Fruit fly (Drosophila melanogaster) whole organism, embryonic: ENCODE measurements around the gene Smvt.
A peak's percentile ranks its signal among the peaks of the same experiment; 100 is the strongest.

Experiments used
- Aef1 ChIP-seq: fragments of 200-800 bp; sonication (Bioruptor generic); IDR thresholded peaks from 3 replicates; pipeline ENCODE4 v1.3.6; 2022; ENCODE audit warnings: missing biosample characterization, missing genetic modification characterization
- Antp ChIP-seq: fragments of 200-800 bp; sonication (Bioruptor generic); optimal IDR thresholded peaks from 3 replicates; lab custom pipeline; 2016; ENCODE audit warnings: missing biosample characterization, missing genetic modification characterization
- BEAF-32 ChIP-seq: fragments of 200-800 bp; sonication (Bioruptor generic); optimal IDR thresholded peaks from 3 replicates; lab custom pipeline; 2017; ENCODE audit warnings: missing biosample characterization, missing genetic modification characterization, mild to moderate bottlenecking, moderate library complexity, missing genetic modification reagents
- CG10543 ChIP-seq: fragments of 200-800 bp; sonication (Bioruptor generic); optimal IDR thresholded peaks from 3 replicates; lab custom pipeline; 2017; ENCODE audit warnings: missing biosample characterization, mild to moderate bottlenecking, missing genetic modification characterization, moderate library complexity
- CG10979 ChIP-seq: fragments of 200-800 bp; sonication (Bioruptor generic); optimal IDR thresholded peaks from 2 replicates; lab custom pipeline; 2018; ENCODE audit warnings: missing biosample characterization, mild to moderate bottlenecking, missing genetic modification characterization, moderate library complexity
- CG12391 ChIP-seq: fragments of 200-800 bp; sonication (Bioruptor generic); optimal IDR thresholded peaks from 3 replicates; lab custom pipeline; 2018; ENCODE audit warnings: missing biosample characterization, mild to moderate bottlenecking, missing genetic modification characterization, moderate library complexity
- CG15269 ChIP-seq: fragments of 200-800 bp; sonication (Bioruptor generic); optimal IDR thresholded peaks from 2 replicates; lab custom pipeline; 2018; ENCODE audit warnings: missing biosample characterization, mild to moderate bottlenecking, missing genetic modification characterization, moderate library complexity
- CG1602 ChIP-seq: fragments of 200-800 bp; sonication (Bioruptor generic); optimal IDR thresholded peaks from 3 replicates; lab custom pipeline; 2016; ENCODE audit warnings: missing biosample characterization, missing genetic modification characterization
- CG17568 ChIP-seq: fragments of 200-800 bp; sonication (Bioruptor generic); optimal IDR thresholded peaks from 2 replicates; lab custom pipeline; 2018; ENCODE audit warnings: missing biosample characterization, mild to moderate bottlenecking, missing genetic modification characterization, moderate library complexity
- CG33557 ChIP-seq: fragments of 200-800 bp; sonication (Bioruptor generic); optimal IDR thresholded peaks from 2 replicates; lab custom pipeline; 2019; ENCODE audit warnings: missing biosample characterization, mild to moderate bottlenecking, missing genetic modification characterization, moderate library complexity
- CG3847 ChIP-seq: fragments of 200-800 bp; sonication (Bioruptor generic); IDR thresholded peaks from 2 replicates; pipeline ENCODE4 v1.3.6; 2022; ENCODE audit warnings: missing biosample characterization, missing genetic modification characterization
- CG42726 ChIP-seq: fragments of 200-800 bp; sonication (Bioruptor generic); IDR thresholded peaks from 2 replicates; pipeline ENCODE4 v1.3.6; 2022; ENCODE audit warnings: missing biosample characterization, missing genetic modification characterization; ENCODE audit not compliant: partially characterized antibody
- CG4730 ChIP-seq: fragments of 200-800 bp; sonication (Bioruptor generic); IDR thresholded peaks from 2 replicates; pipeline ENCODE4 v1.3.6; 2022; ENCODE audit warnings: missing biosample characterization, missing genetic modification characterization
- CG6654 ChIP-seq: fragments of 200-800 bp; sonication (Bioruptor generic); optimal IDR thresholded peaks from 2 replicates; lab custom pipeline; 2017; ENCODE audit warnings: missing biosample characterization, mild to moderate bottlenecking, missing genetic modification characterization
- CG6854 ChIP-seq: fragments of 200-800 bp; sonication (Bioruptor generic); optimal IDR thresholded peaks from 3 replicates; lab custom pipeline; 2017; ENCODE audit warnings: missing biosample characterization, mild to moderate bottlenecking, missing genetic modification characterization
- CG7271 ChIP-seq: fragments of 200-800 bp; sonication (Bioruptor generic); optimal IDR thresholded peaks from 2 replicates; lab custom pipeline; 2018; ENCODE audit warnings: missing biosample characterization, mild to moderate bottlenecking, missing genetic modification characterization, moderate library complexity
- CG8478 ChIP-seq: fragments of >200 bp; optimal IDR thresholded peaks from 2 replicates; lab custom pipeline; 2018
- CG9437 ChIP-seq: fragments of 200-800 bp; sonication (Bioruptor generic); optimal IDR thresholded peaks from 2 replicates; lab custom pipeline; 2018; ENCODE audit warnings: missing biosample characterization, mild to moderate bottlenecking, missing genetic modification characterization
- CG9817 ChIP-seq: fragments of 200-800 bp; sonication (Bioruptor generic); optimal IDR thresholded peaks from 2 replicates; lab custom pipeline; 2018; ENCODE audit warnings: missing biosample characterization, mild to moderate bottlenecking, missing genetic modification characterization, moderate library complexity
- CG9932 ChIP-seq: fragments of 200-800 bp; sonication (Bioruptor generic); IDR thresholded peaks from 2 replicates; pipeline ENCODE4 v1.3.6; 2022; ENCODE audit warnings: missing biosample characterization, missing genetic modification characterization
- Dref ChIP-seq: fragments of 200-800 bp; sonication (Bioruptor generic); IDR thresholded peaks from 2 replicates; pipeline ENCODE4 v1.3.6; 2022; ENCODE audit warnings: missing biosample characterization, missing genetic modification characterization
- HHEX ChIP-seq: fragments of 200-800 bp; sonication (Bioruptor generic); optimal IDR thresholded peaks from 3 replicates; lab custom pipeline; 2017; ENCODE audit warnings: missing biosample characterization, mild to moderate bottlenecking, missing genetic modification characterization, missing genetic modification reagents
- HmgZ ChIP-seq: fragments of 200-800 bp; sonication (Bioruptor generic); optimal IDR thresholded peaks from 2 replicates; lab custom pipeline; 2018; ENCODE audit warnings: missing biosample characterization, mild to moderate bottlenecking, missing genetic modification characterization
- Myb ChIP-seq: fragments of 200-800 bp; sonication (Bioruptor generic); optimal IDR thresholded peaks from 2 replicates; lab custom pipeline; 2016; ENCODE audit warnings: missing biosample characterization, missing genetic modification characterization
- NC2β ChIP-seq: fragments of 200-800 bp; sonication (Bioruptor generic); optimal IDR thresholded peaks from 2 replicates; lab custom pipeline; 2016; ENCODE audit warnings: missing biosample characterization, missing genetic modification characterization
- Pdp1 ChIP-seq, 2 experiments: fragments of 200-800 bp; sonication (Bioruptor generic); optimal IDR thresholded peaks; 3 replicates each; lab custom pipeline; 2016; ENCODE audit warnings: missing biosample characterization in 2 of 2, missing genetic modification characterization in 2 of 2, mild to moderate bottlenecking in 1 of 2, moderate library complexity in 1 of 2
- Sox100B ChIP-seq: fragments of 200-800 bp; sonication (Bioruptor generic); optimal IDR thresholded peaks from 3 replicates; lab custom pipeline; 2018; ENCODE audit warnings: missing biosample characterization, mild to moderate bottlenecking, missing genetic modification characterization
- Xrp1 ChIP-seq: fragments of 200-800 bp; sonication (Bioruptor generic); IDR thresholded peaks from 2 replicates; pipeline ENCODE4 v1.3.6; 2022; ENCODE audit warnings: missing biosample characterization, missing genetic modification characterization
- ab ChIP-seq: fragments of 200-800 bp; sonication (Bioruptor generic); optimal IDR thresholded peaks from 2 replicates; lab custom pipeline; 2016; ENCODE audit warnings: missing biosample characterization, missing genetic modification characterization
- danr ChIP-seq: fragments of 200-800 bp; sonication (Bioruptor generic); IDR thresholded peaks from 2 replicates; pipeline ENCODE4 v1.3.6; 2022; ENCODE audit warnings: missing biosample characterization, missing genetic modification characterization
- dimm ChIP-seq: fragments of 200-800 bp; sonication (Bioruptor generic); IDR thresholded peaks from 2 replicates; pipeline ENCODE4 v1.3.6; 2022; ENCODE audit warnings: missing biosample characterization, missing genetic modification characterization
- dmrt11E ChIP-seq: fragments of 200-800 bp; sonication (Bioruptor generic); optimal IDR thresholded peaks from 3 replicates; lab custom pipeline; 2018; ENCODE audit warnings: missing biosample characterization, mild to moderate bottlenecking, missing genetic modification characterization, moderate library complexity
- dmrt99B ChIP-seq: fragments of 200-800 bp; sonication (Bioruptor generic); optimal IDR thresholded peaks from 2 replicates; lab custom pipeline; 2018; ENCODE audit warnings: missing biosample characterization, mild to moderate bottlenecking, missing genetic modification characterization, moderate library complexity
- gcm ChIP-seq: fragments of 200-800 bp; sonication (Bioruptor generic); optimal IDR thresholded peaks from 2 replicates; lab custom pipeline; 2019; ENCODE audit warnings: missing biosample characterization, mild to moderate bottlenecking, missing genetic modification characterization, moderate library complexity
- grn ChIP-seq: fragments of 200-800 bp; sonication (Bioruptor generic); optimal IDR thresholded peaks from 3 replicates; lab custom pipeline; 2017; ENCODE audit warnings: missing biosample characterization, missing genetic modification characterization
- gsb ChIP-seq: fragments of 200-800 bp; sonication (Bioruptor generic); IDR thresholded peaks from 2 replicates; pipeline ENCODE4 v1.3.6; 2022; ENCODE audit warnings: missing biosample characterization, missing genetic modification characterization
- ham ChIP-seq: fragments of 200-800 bp; sonication (Bioruptor generic); IDR thresholded peaks from 2 replicates; pipeline ENCODE4 v1.3.6; 2022; ENCODE audit warnings: missing biosample characterization, missing genetic modification characterization
- hkb ChIP-seq, 2 experiments: fragments of 200-800 bp in 1 of 2; fragments of >200 bp in 1 of 2; sonication (Bioruptor generic) in 1 of 2; IDR thresholded peaks in 1 of 2; optimal IDR thresholded peaks in 1 of 2; 2 replicates each; pipeline versions ENCODE4 v1.3.6 to Lab custom; 2017 to 2022; ENCODE audit warnings: missing biosample characterization in 1 of 2, missing genetic modification characterization in 1 of 2
- jigr1 ChIP-seq: fragments of 200-800 bp; sonication (Bioruptor generic); IDR thresholded peaks from 3 replicates; pipeline ENCODE4 v1.3.6; 2022; ENCODE audit warnings: missing biosample characterization, missing genetic modification characterization
- ken ChIP-seq: fragments of 200-800 bp; sonication (Bioruptor generic); IDR thresholded peaks from 3 replicates; pipeline ENCODE4 v1.3.6; 2022; ENCODE audit warnings: missing biosample characterization, missing genetic modification characterization
- kni ChIP-seq: fragments of 200-800 bp; sonication (Bioruptor generic); optimal IDR thresholded peaks from 3 replicates; lab custom pipeline; 2017; ENCODE audit warnings: mild to moderate bottlenecking, missing biosample characterization, missing genetic modification reagents, missing genetic modification characterization
- nerfin-1 ChIP-seq: fragments of 200-800 bp; sonication (Bioruptor generic); optimal IDR thresholded peaks from 3 replicates; lab custom pipeline; 2019; ENCODE audit warnings: missing biosample characterization, mild to moderate bottlenecking, missing genetic modification characterization, moderate library complexity
- pho ChIP-seq: fragments of 200-800 bp; sonication (Bioruptor generic); optimal IDR thresholded peaks from 2 replicates; lab custom pipeline; 2016; ENCODE audit warnings: missing biosample characterization, missing genetic modification characterization
- pros ChIP-seq: fragments of 200-800 bp; sonication (Bioruptor generic); optimal IDR thresholded peaks from 3 replicates; lab custom pipeline; 2019; ENCODE audit warnings: missing biosample characterization, mild to moderate bottlenecking, missing genetic modification characterization, moderate library complexity
- psq ChIP-seq: fragments of 200-800 bp; sonication (Bioruptor generic); optimal IDR thresholded peaks from 2 replicates; lab custom pipeline; 2017; ENCODE audit warnings: missing biosample characterization, missing genetic modification characterization
- pum ChIP-seq: fragments of 200-800 bp; sonication (Bioruptor generic); optimal IDR thresholded peaks from 2 replicates; lab custom pipeline; 2016; ENCODE audit warnings: missing biosample characterization, missing genetic modification characterization
- sisA ChIP-seq: fragments of 200-800 bp; sonication (Bioruptor generic); IDR thresholded peaks from 2 replicates; pipeline ENCODE4 v1.3.6; 2022; ENCODE audit warnings: missing biosample characterization, missing genetic modification characterization
- tgo ChIP-seq: fragments of 200-800 bp; sonication (Bioruptor generic); IDR thresholded peaks from 3 replicates; pipeline ENCODE4 v1.3.6; 2022; ENCODE audit warnings: missing biosample characterization, missing genetic modification characterization
- wdn ChIP-seq: fragments of 200-800 bp; sonication (Bioruptor generic); IDR thresholded peaks from 2 replicates; pipeline ENCODE4 v1.3.6; 2022; ENCODE audit warnings: missing biosample characterization, missing genetic modification characterization

The Smvt gene

DNA sequence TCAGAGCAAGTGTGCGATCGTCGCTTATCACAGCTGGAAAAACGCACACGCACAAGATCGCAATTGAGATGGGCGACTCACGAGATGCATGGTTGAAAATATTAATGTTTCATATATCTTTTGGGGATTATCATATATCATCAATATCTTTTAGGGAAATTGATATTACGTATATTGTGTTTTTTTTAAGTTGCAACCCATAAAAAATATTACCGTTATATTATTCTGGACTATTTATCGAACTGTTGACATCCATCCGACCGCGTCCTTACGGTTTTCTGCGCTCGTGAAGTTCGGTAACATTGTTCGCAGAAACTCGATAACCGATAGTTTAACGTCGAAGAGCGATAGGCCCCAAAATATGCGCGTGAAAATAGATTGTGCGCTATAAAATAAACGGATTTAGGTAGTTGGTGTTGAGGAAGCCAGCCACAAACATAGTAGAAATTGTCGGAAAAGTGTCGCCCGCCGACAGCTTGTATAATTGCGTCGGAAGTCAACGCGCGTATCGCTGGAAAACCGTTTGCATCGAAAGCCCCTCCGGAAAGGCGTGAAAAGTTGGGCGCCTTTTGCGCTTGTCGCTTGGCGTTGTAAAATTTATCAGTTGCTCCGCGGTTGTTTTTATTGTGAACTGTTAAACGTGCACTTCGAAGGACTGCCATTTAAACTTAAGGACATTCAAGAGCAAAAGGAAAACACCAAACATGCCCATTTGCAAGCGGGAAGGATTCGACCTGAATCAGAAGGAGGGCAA, 32.5 kb upstream of the Smvt start, which contains the start of the genes Mccc1 and Acf (continued):
- TF ChIP-seq CG42726: no peak
- TF ChIP-seq ab (GFP tag; lab: Kevin White, UChicago): no peak
- TF ChIP-seq wdn (GFP tag; lab: Robert Waterston, UW): peak; percentile 45; the same call in 1 of the 2 replicates
- no peak for TF ChIP-seq grn (GFP tag; lab: Kevin White, UChicago)
- no peak for TF ChIP-seq CG10543 (GFP tag; lab: Kevin White, UChicago)
- TF ChIP-seq dmrt11E (tag; lab: Kevin White, UChicago): no peak
- no peak for TF ChIP-seq gsb
- peak; percentile 20; the same call in 1 of the 3 replicates for TF ChIP-seq ken (GFP tag; lab: Robert Waterston, UW)
- TF ChIP-seq Aef1 (GFP tag; lab: Robert Waterston, UW): peak; percentile 18; the same call in 1 of the 3 replicates
- peak; percentile 17 for TF ChIP-seq CG1602 (GFP tag; lab: Kevin White, UChicago)
- peak; percentile 53 to 60 for TF ChIP-seq Pdp1 (GFP tag; optimal IDR thresholded peaks at IDR 0.05; lab: Kevin White, UChicago)
- no peak for TF ChIP-seq ham (GFP tag; lab: Robert Waterston, UW)
- TF ChIP-seq CG7271 (tag; lab: Kevin White, UChicago): peak; percentile 12
- TF ChIP-seq CG12391 (tag; lab: Kevin White, UChicago): no peak
- peak; percentile 54 for TF ChIP-seq Xrp1 (GFP tag; lab: Robert Waterston, UW)
- peak; percentile 46; the same call in 1 of the 3 replicates for TF ChIP-seq tgo (GFP tag; lab: Robert Waterston, UW)
- no peak for TF ChIP-seq CG15269 (tag; lab: Kevin White, UChicago)
- peak; percentile 7 for TF ChIP-seq CG10979 (tag; lab: Kevin White, UChicago)
- no peak for TF ChIP-seq CG9437
- TF ChIP-seq CG3847 (GFP tag; lab: Robert Waterston, UW): peak; percentile 44; the same call in 1 of the 2 replicates
- peak; percentile 34 for TF ChIP-seq CG9817 (tag; lab: Kevin White, UChicago)
- peak; percentile 13 for TF ChIP-seq hkb (optimal IDR thresholded peaks at IDR 0.05; lab: Kevin White, UChicago)
- peak; percentile 45; the same call in 1 of the 2 replicates for TF ChIP-seq hkb (GFP tag; IDR thresholded peaks at IDR 0.05; lab: Robert Waterston, UW)
- TF ChIP-seq kni (GFP tag; lab: Kevin White, UChicago): no peak
- no peak for TF ChIP-seq CG6654 (GFP tag; lab: Kevin White, UChicago)
- TF ChIP-seq pho (GFP tag; lab: Kevin White, UChicago): no peak
- no peak for TF ChIP-seq CG33557 (GFP tag; lab: Kevin White, UChicago)
- no peak for TF ChIP-seq CG8478
- no peak for TF ChIP-seq nerfin-1
- no peak for TF ChIP-seq psq
- no peak for TF ChIP-seq CG17568 (GFP tag; lab: Kevin White, UChicago)
- no peak for TF ChIP-seq HHEX (GFP tag; lab: Kevin White, UChicago)
- peak; percentile 45 for TF ChIP-seq CG9932 (GFP tag; lab: Robert Waterston, UW)
- peak; percentile 71 for TF ChIP-seq Dref (GFP tag; lab: Robert Waterston, UW)
- no peak for TF ChIP-seq gcm (GFP tag; lab: Kevin White, UChicago)
- TF ChIP-seq Sox100B (GFP tag; lab: Kevin White, UChicago): no peak
- TF ChIP-seq Myb: peak; percentile 74
- TF ChIP-seq NC2β (GFP tag; lab: Kevin White, UChicago): peak; percentile 55
- no peak for TF ChIP-seq CG4730
- TF ChIP-seq CG6854 (GFP tag; lab: Kevin White, UChicago): no peak
- TF ChIP-seq pros (GFP tag; lab: Kevin White, UChicago): no peak
- TF ChIP-seq dimm: no peak
- peak; percentile 37 for TF ChIP-seq pum (GFP tag; lab: Kevin White, UChicago)
- TF ChIP-seq BEAF-32 (GFP tag; lab: Kevin White, UChicago): peak; percentile 76
- TF ChIP-seq Antp (GFP tag; lab: Kevin White, UChicago): peak; percentile 37
- peak; percentile 47 for TF ChIP-seq HmgZ (tag; lab: Kevin White, UChicago)
- TF ChIP-seq sisA (GFP tag; lab: Robert Waterston, UW): peak; percentile 20; the same call in 1 of the 2 replicates
- no peak for TF ChIP-seq danr (GFP tag; lab: Robert Waterston, UW)
- no peak for TF ChIP-seq jigr1 (GFP tag; lab: Robert Waterston, UW)
- no peak for TF ChIP-seq dmrt99B (tag; lab: Kevin White, UChicago)
